Worm (Caenorhabditis elegans) whole organism, midembryonic: ENCODE measurements around the gene F02D10.6.
"Not testable (repeated sequence)": the region's sequence is repeated elsewhere in the genome, so short reads cannot be mapped to it uniquely, and the experiment has no call there.

Experiments
- cog-1 ChIP-seq: sonication (generic microtip); optimal IDR thresholded peaks from 2 replicates; lab custom pipeline; 2016; ENCODE audit warnings: missing genetic modification characterization, missing compliant biosample characterization
- flt-1 ChIP-seq: fragments of 200-800 bp; sonication (Bioruptor generic); IDR thresholded peaks from 2 replicates; pipeline ENCODE4 v1.3.6; 2022; ENCODE audit warnings: missing genetic modification characterization, missing compliant biosample characterization
- med-1 ChIP-seq: sonication (generic microtip); optimal IDR thresholded peaks from 2 replicates; lab custom pipeline; 2017; ENCODE audit warnings: missing genetic modification characterization, mild to moderate bottlenecking, missing compliant biosample characterization, antibody characterized with exemption, missing genetic modification reagents; ENCODE audit not compliant: insufficient read depth
- ztf-23 ChIP-seq: fragments of 200-800 bp; sonication (Bioruptor generic); IDR thresholded peaks from 2 replicates; pipeline ENCODE4 v1.3.6; 2022; ENCODE audit warnings: missing genetic modification reagents, missing genetic modification characterization, missing compliant biosample characterization

DNA sequence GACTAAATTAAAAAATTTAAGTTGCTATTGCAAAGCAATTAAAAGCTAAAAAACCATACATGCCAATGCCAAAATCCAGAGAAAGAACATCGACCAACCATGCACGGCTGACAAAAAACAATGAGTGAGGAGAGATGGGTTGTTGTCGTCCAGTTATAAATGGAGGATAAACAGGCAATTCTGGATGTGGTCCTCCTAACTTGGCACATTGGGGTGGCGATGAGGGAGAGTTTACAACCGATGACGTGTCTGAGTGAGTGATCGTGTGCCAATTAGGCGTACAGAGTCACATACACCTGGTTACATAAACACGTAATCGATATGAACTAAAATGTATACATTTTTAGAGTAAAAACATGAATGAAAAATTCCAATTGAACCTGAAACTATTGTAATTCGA, 20.1 kb downstream of the F02D10.6 start, which contains the start of gene C29F7.10:
- not testable (repeated sequence) for TF ChIP-seq cog-1; flt-1 (GFP tag; lab: Robert Waterston, UW); med-1 (GFP tag; lab: Kevin White, UChicago); ztf-23
